Worm (Caenorhabditis elegans) whole organism, L3 larva: ENCODE results near the gene pqn-53.

Experiments
- ama-1 ChIP-seq: fragments of 150-350 bp; optimal IDR thresholded peaks from 2 replicates; lab custom pipeline; 2018
- ceh-16 ChIP-seq: sonication (generic microtip); optimal IDR thresholded peaks from 2 replicates; lab custom pipeline; 2017; ENCODE audit warnings: missing biosample characterization, missing genetic modification characterization
- ceh-82 ChIP-seq: fragments of 150-350 bp; optimal IDR thresholded peaks from 2 replicates; lab custom pipeline; 2014; ENCODE audit warnings: missing biosample characterization, missing genetic modification characterization
- elt-3 ChIP-seq, 3 experiments: fragments of 150-350 bp in 1 of 3; sonication (generic microtip) in 2 of 3; optimal IDR thresholded peaks; 2 replicates in 2 of 3; 4 replicates in 1 of 3; lab custom pipeline; 2014 to 2017; ENCODE audit warnings: missing biosample characterization in 3 of 3, missing genetic modification characterization in 3 of 3
- nhr-25 ChIP-seq: sonication (generic microtip); optimal IDR thresholded peaks from 2 replicates; lab custom pipeline; 2017; ENCODE audit warnings: missing biosample characterization, missing genetic modification characterization
- nhr-28 ChIP-seq: fragments of 150-350 bp; optimal IDR thresholded peaks from 2 replicates; lab custom pipeline; 2014; ENCODE audit warnings: missing biosample characterization, missing genetic modification characterization
- nhr-76 ChIP-seq: fragments of 150-350 bp; sonication (generic microtip); optimal IDR thresholded peaks from 5 replicates; lab custom pipeline; 2014; ENCODE audit warnings: missing biosample characterization, missing genetic modification characterization
- nhr-77 ChIP-seq: fragments of 150-350 bp; optimal IDR thresholded peaks from 2 replicates; lab custom pipeline; 2014; ENCODE audit warnings: missing biosample characterization, missing genetic modification characterization
- pha-4 ChIP-seq: fragments of 150-350 bp; optimal IDR thresholded peaks from 2 replicates; lab custom pipeline; 2014; ENCODE audit warnings: missing biosample characterization, missing genetic modification reagents, missing genetic modification characterization
- snpc-4 ChIP-seq: fragments of 150-350 bp; optimal IDR thresholded peaks from 2 replicates; lab custom pipeline; 2014; ENCODE audit warnings: missing biosample characterization, missing genetic modification characterization
- unc-39 ChIP-seq: sonication (generic microtip); optimal IDR thresholded peaks from 4 replicates; lab custom pipeline; 2017; ENCODE audit warnings: missing biosample characterization, missing genetic modification characterization

ce11 chrV:12106841-12107240 lies 41.6 kb upstream of the pqn-53 start, which contains the start of gene nhr-136:
- TF ChIP-seq snpc-4 (tag; lab: Kevin White, UChicago) = no peak
- no peak for TF ChIP-seq elt-3 (tag; optimal IDR thresholded peaks at IDR 0.05; lab: Kevin White, UChicago)
- no peak for TF ChIP-seq ceh-82 (tag; lab: Kevin White, UChicago)
- TF ChIP-seq ama-1 (lab: Kevin White, UChicago) = no peak
- TF ChIP-seq nhr-77 (tag; lab: Kevin White, UChicago) = no peak
- TF ChIP-seq nhr-76 (tag; lab: Kevin White, UChicago) = no peak
- TF ChIP-seq pha-4 = no peak
- no peak for TF ChIP-seq unc-39 (tag; lab: Kevin White, UChicago)
- TF ChIP-seq nhr-25 (tag; lab: Kevin White, UChicago) = no peak
- no peak for TF ChIP-seq nhr-28
- no peak for TF ChIP-seq ceh-16 (tag; lab: Kevin White, UChicago)
